Fruit fly (Drosophila melanogaster) whole organism, wandering third instar larva: Measurements from ENCODE around the gene CG6034.

Experiments used
- Hr78 ChIP-seq: fragments of >200 bp; optimal IDR thresholded peaks from 2 replicates; lab custom pipeline; 2017; ENCODE audit warnings: missing biosample characterization, missing genetic modification characterization
- Hr83 ChIP-seq: fragments of 200-300 bp; sonication (Bioruptor generic); optimal IDR thresholded peaks from 2 replicates; lab custom pipeline; 2016; ENCODE audit warnings: missing biosample characterization, mild to moderate bottlenecking, missing genetic modification characterization, moderate library complexity; ENCODE audit not compliant: poor library complexity, severe bottlenecking
- Jra ChIP-seq: sonication (Bioruptor generic); optimal IDR thresholded peaks from 2 replicates; lab custom pipeline; 2016; ENCODE audit warnings: missing biosample characterization, missing genetic modification characterization
- N ChIP-seq: fragments of >200 bp; optimal IDR thresholded peaks from 2 replicates; lab custom pipeline; 2018; ENCODE audit warnings: missing biosample characterization, missing external identifiers, missing genetic modification characterization
- Vsx2 ChIP-seq: fragments of 200-300, 225-300 bp; sonication (Bioruptor generic); optimal IDR thresholded peaks from 2 replicates; lab custom pipeline; 2018; ENCODE audit warnings: missing biosample characterization, missing genetic modification characterization; ENCODE audit not compliant: partially characterized antibody
- jim ChIP-seq: fragments of 175-275, 200-325 bp; sonication (Bioruptor generic); optimal IDR thresholded peaks from 2 replicates; lab custom pipeline; 2016; ENCODE audit warnings: missing biosample characterization, mild to moderate bottlenecking, missing genetic modification characterization
- psq ChIP-seq: fragments of 200-800 bp; sonication (Bioruptor generic); optimal IDR thresholded peaks from 3 replicates; lab custom pipeline; 2017; ENCODE audit warnings: missing biosample characterization, mild to moderate bottlenecking, missing genetic modification characterization, moderate library complexity
- rgr ChIP-seq: fragments of 200-800 bp; sonication (Bioruptor generic); optimal IDR thresholded peaks from 3 replicates; lab custom pipeline; 2016; ENCODE audit warnings: missing biosample characterization, mild to moderate bottlenecking, missing genetic modification characterization
- tai ChIP-seq: sonication (Bioruptor generic); optimal IDR thresholded peaks from 2 replicates; lab custom pipeline; 2016; ENCODE audit warnings: missing biosample characterization, missing genetic modification characterization
- woc ChIP-seq: sonication (Bioruptor generic); optimal IDR thresholded peaks from 2 replicates; lab custom pipeline; 2016; ENCODE audit warnings: missing biosample characterization, mild to moderate bottlenecking, missing genetic modification characterization

The CG6034 gene

DNA sequence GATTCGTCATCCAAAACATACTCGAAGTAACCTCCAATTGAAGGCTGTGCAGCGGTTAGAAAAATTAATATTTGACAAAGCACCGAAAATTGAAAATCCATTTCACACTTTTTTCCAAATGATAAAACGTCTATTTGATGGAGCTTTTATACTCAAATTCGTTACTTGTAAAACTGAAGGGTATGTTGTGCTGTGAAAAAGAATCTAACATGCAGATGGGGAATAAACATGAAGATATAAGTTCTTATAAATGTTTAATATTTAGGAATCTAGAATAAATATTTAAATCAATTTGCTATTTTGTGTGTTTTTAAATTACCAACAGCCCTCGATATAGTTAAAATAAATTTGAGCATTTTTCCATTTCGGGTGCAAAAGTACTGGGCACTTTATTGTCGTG is 26.9 kb downstream of the CG6034 start, which contains the start of gene CheB74a:
Gene CheB74a, minus strand, starts transcription at position 101 of the 400 bp plus-strand sequence.
- TF ChIP-seq tai (GFP tag; lab: Kevin White, UChicago): no peak
- TF ChIP-seq Hr83 (GFP tag; lab: Kevin White, UChicago): no peak
- TF ChIP-seq psq (GFP tag; lab: Kevin White, UChicago): no peak
- TF ChIP-seq N (GFP tag; lab: Kevin White, UChicago): no peak
- no peak for TF ChIP-seq Vsx2 (GFP tag; lab: Kevin White, UChicago)
- TF ChIP-seq Jra (GFP tag; lab: Kevin White, UChicago): no peak
- TF ChIP-seq woc (GFP tag; lab: Kevin White, UChicago): no peak
- no peak for TF ChIP-seq rgr (GFP tag; lab: Kevin White, UChicago)
- no peak for TF ChIP-seq jim (GFP tag; lab: Kevin White, UChicago)
- TF ChIP-seq Hr78 (GFP tag; lab: Kevin White, UChicago): no peak
